Worm (Caenorhabditis elegans): ENCODE measurements around the gene nspe-6.

nspe-6 gene

ce11 chrII:12580952-12581351, 35.0 kb downstream of the nspe-6 start, which contains the start of gene clec-4:
Gene clec-4, minus strand, starts transcription at chrII:12581113.
- TF ChIP-seq odd-2 (tag; optimal IDR thresholded peaks at IDR 0.05) = no peak
- TF ChIP-seq mec-3 (tag; optimal IDR thresholded peaks at IDR 0.05; ENCODE audit: borderline replicate concordance) = no peak
- no peak for TF ChIP-seq hlh-6 (tag; optimal IDR thresholded peaks at IDR 0.05)
- TF ChIP-seq ceh-34 (tag; optimal IDR thresholded peaks at IDR 0.05) = no peak
- no peak for TF ChIP-seq ceh-18 (tag; optimal IDR thresholded peaks at IDR 0.05)
- TF ChIP-seq eyg-1 (tag; optimal IDR thresholded peaks at IDR 0.05) = no peak
- TF ChIP-seq hlh-13 (GFP tag; optimal IDR thresholded peaks at IDR 0.05) = no peak
- TF ChIP-seq ama-1 (optimal IDR thresholded peaks at IDR 0.05) = no peak
- no peak for TF ChIP-seq madf-2 (tag; optimal IDR thresholded peaks at IDR 0.05)

DNA sequence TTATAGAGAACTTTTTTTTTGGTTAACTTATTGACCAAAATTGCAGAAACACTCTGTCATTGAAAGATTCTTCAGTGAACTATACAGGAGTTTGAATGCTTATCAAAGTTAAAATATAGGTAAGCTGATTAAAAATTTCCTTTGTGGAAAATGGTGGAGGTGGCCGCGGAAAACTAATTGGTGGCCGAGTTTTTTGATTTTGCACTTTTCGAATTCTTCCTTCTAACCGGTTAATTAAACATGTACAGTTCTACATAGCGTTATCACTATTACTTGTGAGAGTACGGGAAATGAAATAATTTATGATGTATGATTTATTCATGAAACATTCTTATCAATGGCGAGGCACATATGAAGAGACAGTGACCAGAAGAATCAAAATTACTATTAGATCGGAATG, 38.2 kb downstream of the nspe-6 start, which contains the start of gene clec-8:
Gene clec-8, minus strand, starts transcription at position 308 of the 400 bp plus-strand sequence.
- TF ChIP-seq fax-1 (tag; optimal IDR thresholded peaks at IDR 0.05) (no peak), gmeb-2 (tag; optimal IDR thresholded peaks at IDR 0.05) (no peak), odd-2 (tag; optimal IDR thresholded peaks at IDR 0.05) (no peak), pqm-1 (tag; optimal IDR thresholded peaks at IDR 0.05) (no peak), ceh-14 (tag; optimal IDR thresholded peaks at IDR 0.05) (no peak), unc-3 (GFP tag; conservative IDR thresholded peaks at IDR 0.05) (no peak), unc-3 (tag; optimal IDR thresholded peaks at IDR 0.05) (no peak), ceh-45 (GFP tag; IDR thresholded peaks at IDR 0.05) (no peak), unc-86 (tag; optimal IDR thresholded peaks at IDR 0.05) (no peak), syd-9 (tag; optimal IDR thresholded peaks at IDR 0.05) (no peak), ceh-48 (tag; optimal IDR thresholded peaks at IDR 0.05) (no peak), ref-2 (tag; optimal IDR thresholded peaks at IDR 0.05) (no peak), ceh-31 (tag; optimal IDR thresholded peaks at IDR 0.05) (no peak), lim-6 (tag; optimal IDR thresholded peaks at IDR 0.05) (no peak), hlh-13 (GFP tag; optimal IDR thresholded peaks at IDR 0.05) (no peak), unc-55 (GFP tag; optimal IDR thresholded peaks at IDR 0.05) (no peak), hlh-6 (tag; optimal IDR thresholded peaks at IDR 0.05) (no peak), pha-4 (tag; optimal IDR thresholded peaks at IDR 0.05) (no peak), lin-11 (tag; optimal IDR thresholded peaks at IDR 0.05) (no peak)

- TF ChIP-seq hlh-30 (tag; optimal IDR thresholded peaks at IDR 0.05; ENCODE audit: insufficient read depth) (no peak), C08G9.2 (tag; optimal IDR thresholded peaks at IDR 0.05) (no peak), elt-4 (tag; optimal IDR thresholded peaks at IDR 0.05) (no peak), fax-1 (tag; optimal IDR thresholded peaks at IDR 0.05) (no peak), elt-2 (tag; optimal IDR thresholded peaks at IDR 0.05) (no peak), hlh-6 (tag; optimal IDR thresholded peaks at IDR 0.05) (no peak), hlh-15 (tag; optimal IDR thresholded peaks at IDR 0.05) (no peak), fkh-6 (tag; optimal IDR thresholded peaks at IDR 0.05) (no peak), ceh-24 (tag; optimal IDR thresholded peaks at IDR 0.05) (no peak), sox-4 (tag; optimal IDR thresholded peaks at IDR 0.05) (no peak), tbx-2 (tag; optimal IDR thresholded peaks at IDR 0.05) (no peak), pha-2 (tag; optimal IDR thresholded peaks at IDR 0.05) (no peak), nfya-1 (tag; optimal IDR thresholded peaks at IDR 0.05) (no peak), tbx-7 (tag; optimal IDR thresholded peaks at IDR 0.05) (no peak), sdc-2 (tag; optimal IDR thresholded peaks at IDR 0.05) (no peak), nhr-11 (tag; optimal IDR thresholded peaks at IDR 0.05) (no peak), che-1 (tag; optimal IDR thresholded peaks at IDR 0.05) (no peak), mec-3 (tag; optimal IDR thresholded peaks at IDR 0.05; ENCODE audit: borderline replicate concordance) (no peak), ceh-18 (tag; optimal IDR thresholded peaks at IDR 0.05) (no peak)
Measured at ce11 chrII:12574668-12575067, 41.3 kb downstream of the nspe-6 start, which contains the start of gene Y38E10A.3. Gene Y38E10A.3, minus strand, starts transcription at chrII:12574768.

All from whole organism, late embryonic.